Worm (Caenorhabditis elegans) whole organism, midembryonic: ENCODE data around the gene clec-28.

Experiments used
- T22C8.4 ChIP-seq: fragments of 200-800 bp; sonication (Bioruptor generic); IDR thresholded peaks from 2 replicates; pipeline ENCODE4 v1.3.6; 2022; ENCODE audit warnings: missing genetic modification characterization, missing compliant biosample characterization
- cog-1 ChIP-seq: sonication (generic microtip); optimal IDR thresholded peaks from 2 replicates; lab custom pipeline; 2016; ENCODE audit warnings: missing genetic modification characterization, missing compliant biosample characterization
- flt-1 ChIP-seq: fragments of 200-800 bp; sonication (Bioruptor generic); IDR thresholded peaks from 2 replicates; pipeline ENCODE4 v1.3.6; 2022; ENCODE audit warnings: missing genetic modification characterization, missing compliant biosample characterization
- klf-2 ChIP-seq: fragments of 200-800 bp; sonication (Bioruptor generic); conservative IDR thresholded peaks from 2 replicates; pipeline ENCODE4 v1.3.6; 2022; ENCODE audit warnings: missing genetic modification reagents, missing genetic modification characterization, missing compliant biosample characterization
- med-1 ChIP-seq: sonication (generic microtip); optimal IDR thresholded peaks from 2 replicates; lab custom pipeline; 2017; ENCODE audit warnings: missing genetic modification characterization, mild to moderate bottlenecking, missing compliant biosample characterization, antibody characterized with exemption, missing genetic modification reagents; ENCODE audit not compliant: insufficient read depth
- ref-1 ChIP-seq: fragments of 200-800 bp; sonication (Bioruptor generic); conservative IDR thresholded peaks from 2 replicates; pipeline ENCODE4 v1.3.6; 2022; ENCODE audit warnings: missing genetic modification reagents, missing genetic modification characterization, missing compliant biosample characterization
- tab-1 ChIP-seq: fragments of 200-800 bp; sonication (Bioruptor generic); IDR thresholded peaks from 2 replicates; pipeline ENCODE4 v1.3.6; 2022; ENCODE audit warnings: missing genetic modification characterization, missing compliant biosample characterization
- ztf-23 ChIP-seq: fragments of 200-800 bp; sonication (Bioruptor generic); IDR thresholded peaks from 2 replicates; pipeline ENCODE4 v1.3.6; 2022; ENCODE audit warnings: missing genetic modification reagents, missing genetic modification characterization, missing compliant biosample characterization
- ztf-29 ChIP-seq: fragments of 200-800 bp; sonication (Bioruptor generic); IDR thresholded peaks from 2 replicates; pipeline ENCODE4 v1.3.6; 2022; ENCODE audit warnings: missing genetic modification reagents, missing genetic modification characterization, missing compliant biosample characterization

The clec-28 gene

DNA sequence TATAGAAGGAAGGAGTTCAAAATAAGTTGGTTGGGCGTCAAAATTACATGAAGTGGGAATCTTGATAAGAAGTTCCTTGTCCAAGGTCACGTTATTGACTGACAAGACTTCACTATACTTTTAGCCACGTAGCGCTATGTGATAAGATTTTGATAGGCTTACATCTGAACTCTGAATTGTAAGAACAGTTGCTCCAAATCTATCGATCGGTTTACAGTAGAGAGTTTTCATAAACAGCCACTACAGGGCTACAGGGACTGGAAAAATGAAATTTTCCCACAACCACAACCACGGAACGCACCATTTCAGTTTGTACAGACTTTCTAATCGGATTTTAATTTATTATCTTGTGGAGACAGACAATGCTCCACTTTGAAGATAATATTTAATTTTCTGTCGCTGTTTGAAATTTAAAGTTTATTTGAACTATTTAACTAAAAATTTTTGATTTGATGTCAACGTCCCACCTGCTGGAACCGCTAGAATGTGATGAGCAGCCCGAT is 7.5 kb upstream of the clec-28 start, which contains the start of the genes clec-31 and clec-22:
Gene clec-31, minus strand, starts transcription at position 101 of the 503 bp plus-strand sequence.
Gene clec-22, plus strand, starts transcription at position 453 of the 503 bp plus-strand sequence.
- TF ChIP-seq flt-1, result no peak
- TF ChIP-seq ztf-23 (GFP tag; lab: Robert Waterston, UW), result no peak
- no peak for TF ChIP-seq med-1
- no peak for TF ChIP-seq ztf-29
- TF ChIP-seq T22C8.4 (GFP tag; lab: Robert Waterston, UW), result no peak
- no peak for TF ChIP-seq ref-1
- TF ChIP-seq klf-2 (GFP tag; lab: Robert Waterston, UW), result no peak
- no peak for TF ChIP-seq cog-1
- TF ChIP-seq tab-1, result no peak

DNA sequence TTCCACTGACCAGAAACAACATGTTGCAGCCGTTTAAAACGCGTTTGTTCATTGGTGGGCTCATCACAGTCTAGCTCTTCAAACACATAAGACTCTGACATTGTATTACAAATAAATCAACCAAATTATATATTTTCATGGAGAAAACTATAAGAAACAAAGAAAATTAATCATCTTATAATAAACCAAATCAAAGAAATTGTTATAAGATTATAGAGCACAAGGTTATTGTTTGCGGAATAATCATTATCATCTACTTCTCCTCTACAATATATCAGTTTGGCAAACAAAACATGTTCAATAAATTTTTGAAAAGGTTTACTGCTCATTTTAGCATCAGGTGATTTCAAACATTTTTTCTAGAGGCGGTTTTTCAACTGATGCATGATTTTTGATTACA is 3.8 kb upstream of the clec-28 start, which contains the start of the genes clec-32 and clec-24:
Gene clec-32, minus strand, starts transcription at position 101 of the 400 bp plus-strand sequence.
Gene clec-24, plus strand, starts transcription at position 294 of the 400 bp plus-strand sequence.
- TF ChIP-seq ztf-29, result no peak
- no peak for TF ChIP-seq ztf-23 (GFP tag; lab: Robert Waterston, UW)
- no peak for TF ChIP-seq med-1
- no peak for TF ChIP-seq tab-1
- TF ChIP-seq ref-1, result no peak
- TF ChIP-seq flt-1, result no peak
- no peak for TF ChIP-seq cog-1
- no peak for TF ChIP-seq T22C8.4 (GFP tag; lab: Robert Waterston, UW)
- TF ChIP-seq klf-2 (GFP tag; lab: Robert Waterston, UW), result no peak

DNA sequence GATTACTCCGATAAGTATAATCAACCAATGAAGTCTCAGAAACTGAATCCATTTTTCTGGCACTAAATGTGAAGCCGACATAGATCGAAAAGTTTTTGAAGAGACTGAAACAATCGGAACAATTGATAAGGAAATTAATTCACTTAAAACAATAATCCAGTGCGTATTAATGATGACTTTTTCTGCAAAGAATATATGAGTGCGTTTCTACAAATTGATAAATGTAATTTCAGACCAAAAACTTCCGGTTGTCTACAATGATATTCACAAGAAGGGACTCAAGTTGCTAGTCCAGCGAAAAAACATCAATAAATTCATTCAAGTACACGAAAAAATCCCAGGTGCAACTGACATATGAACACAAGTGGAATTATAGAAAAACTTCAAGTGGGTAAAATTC is 4.2 kb downstream of the clec-28 start, which contains the start of gene clec-33:
Gene clec-33, minus strand, starts transcription at position 101 of the 400 bp plus-strand sequence.
- no peak for TF ChIP-seq cog-1
- no peak for TF ChIP-seq flt-1
- TF ChIP-seq ztf-29, result no peak
- no peak for TF ChIP-seq klf-2 (GFP tag; lab: Robert Waterston, UW)
- TF ChIP-seq ref-1, result no peak
- TF ChIP-seq tab-1, result no peak
- TF ChIP-seq T22C8.4 (GFP tag; lab: Robert Waterston, UW), result no peak
- TF ChIP-seq med-1, result no peak
- no peak for TF ChIP-seq ztf-23 (GFP tag; lab: Robert Waterston, UW)

DNA sequence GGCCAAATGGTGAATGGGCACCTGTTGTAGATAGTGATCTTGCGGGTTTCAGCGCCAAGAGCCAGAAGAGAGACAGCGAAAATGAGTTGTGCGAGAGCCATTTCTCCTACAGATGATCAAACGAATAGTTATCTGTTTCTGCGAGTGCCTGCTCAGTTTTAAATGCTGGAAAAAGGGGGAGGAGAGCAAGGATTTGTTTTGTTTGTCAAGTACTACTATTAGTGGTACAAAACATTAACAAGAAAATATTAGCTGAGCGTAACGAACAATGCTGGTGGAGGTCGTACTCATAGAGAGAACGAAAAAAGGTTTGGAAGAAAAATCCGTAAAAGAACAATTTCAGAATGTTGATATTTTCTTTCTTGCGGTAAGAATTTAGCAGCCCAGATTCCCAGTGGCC is 5.9 kb downstream of the clec-28 start, which contains the start of gene thn-4:
Gene thn-4, minus strand, starts transcription at position 101 of the 400 bp plus-strand sequence.
- TF ChIP-seq T22C8.4 (GFP tag; lab: Robert Waterston, UW) (no peak), klf-2 (GFP tag; lab: Robert Waterston, UW) (no peak), cog-1 (no peak), ztf-23 (GFP tag; lab: Robert Waterston, UW) (no peak), ztf-29 (no peak), flt-1 (no peak), med-1 (no peak), ref-1 (no peak), tab-1 (no peak)

DNA sequence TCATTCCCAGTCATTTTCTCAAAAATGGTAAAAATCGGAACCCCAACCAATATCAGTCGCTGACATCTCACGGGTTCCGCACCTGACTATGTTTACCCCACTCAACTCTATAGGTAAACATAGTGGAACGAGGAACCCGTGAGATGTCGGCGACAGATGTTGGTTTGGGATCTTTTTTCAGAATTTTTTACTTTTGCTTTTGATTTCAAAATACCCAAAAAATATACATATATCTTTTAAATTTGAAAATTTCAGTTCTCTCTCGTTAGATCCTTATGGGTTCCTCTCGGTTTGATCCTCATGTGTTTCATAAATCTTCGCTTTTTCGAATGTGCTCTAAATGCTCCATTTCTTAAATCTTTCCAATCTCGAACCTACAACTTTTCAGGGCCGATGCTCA is 8.1 kb downstream of the clec-28 start, which contains the start of gene srw-23:
Gene srw-23, plus strand, starts transcription at position 301 of the 400 bp plus-strand sequence.
- no peak for TF ChIP-seq cog-1
- no peak for TF ChIP-seq ref-1
- TF ChIP-seq ztf-23 (GFP tag; lab: Robert Waterston, UW), result no peak
- TF ChIP-seq T22C8.4 (GFP tag; lab: Robert Waterston, UW), result no peak

DNA sequence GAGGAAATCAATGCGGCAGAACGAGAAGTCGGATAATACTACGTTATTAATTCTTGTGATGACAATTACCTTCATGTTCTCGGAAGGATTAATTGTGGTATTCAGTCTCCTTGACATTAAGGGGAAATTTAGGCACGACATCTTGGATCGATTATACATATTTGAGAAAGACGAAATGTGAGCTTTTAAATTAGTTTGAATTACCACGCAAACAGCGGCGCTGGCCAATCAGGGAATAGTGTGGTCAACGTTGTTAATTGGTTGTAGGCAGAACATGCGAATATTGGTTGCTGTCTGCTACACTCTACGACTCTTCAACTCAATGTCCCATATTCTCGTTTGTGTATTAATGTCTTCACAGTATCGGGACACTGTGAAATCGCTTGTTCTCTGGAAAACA is 9.5 kb downstream of the clec-28 start, which contains the start of gene F49A5.10:
Gene F49A5.10, plus strand, starts transcription at position 301 of the 400 bp plus-strand sequence.
- TF ChIP-seq ref-1 (no peak), med-1 (no peak), ztf-23 (GFP tag; lab: Robert Waterston, UW) (no peak), klf-2 (GFP tag; lab: Robert Waterston, UW) (no peak), cog-1 (no peak), tab-1 (no peak), flt-1 (no peak), T22C8.4 (GFP tag; lab: Robert Waterston, UW) (no peak), ztf-29 (no peak)

DNA sequence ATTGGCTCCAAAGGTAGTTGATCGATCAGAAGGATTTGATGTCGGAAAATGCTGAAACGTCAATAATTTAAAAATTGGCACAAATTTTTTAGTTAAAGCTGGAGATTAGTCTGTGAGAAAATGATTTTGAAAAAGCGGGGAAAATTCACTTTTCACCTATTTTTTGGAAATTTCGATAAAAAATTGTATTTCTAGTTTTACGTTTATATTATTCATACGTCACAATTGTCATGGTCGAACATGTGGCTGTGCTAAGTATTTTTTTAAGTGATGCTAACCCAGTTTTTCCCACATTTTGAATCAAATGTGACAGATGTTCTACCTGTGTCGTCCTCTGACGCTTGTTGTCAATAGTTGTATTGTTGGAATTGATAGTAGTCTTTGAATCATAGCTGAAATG is 14.0 kb downstream of the clec-28 start:
- TF ChIP-seq flt-1 (no peak), ref-1 (no peak), klf-2 (GFP tag; lab: Robert Waterston, UW) (no peak), med-1 (no peak), T22C8.4 (GFP tag; lab: Robert Waterston, UW) (no peak), ztf-29 (no peak), tab-1 (no peak), ztf-23 (GFP tag; lab: Robert Waterston, UW) (no peak), cog-1 (no peak)

DNA sequence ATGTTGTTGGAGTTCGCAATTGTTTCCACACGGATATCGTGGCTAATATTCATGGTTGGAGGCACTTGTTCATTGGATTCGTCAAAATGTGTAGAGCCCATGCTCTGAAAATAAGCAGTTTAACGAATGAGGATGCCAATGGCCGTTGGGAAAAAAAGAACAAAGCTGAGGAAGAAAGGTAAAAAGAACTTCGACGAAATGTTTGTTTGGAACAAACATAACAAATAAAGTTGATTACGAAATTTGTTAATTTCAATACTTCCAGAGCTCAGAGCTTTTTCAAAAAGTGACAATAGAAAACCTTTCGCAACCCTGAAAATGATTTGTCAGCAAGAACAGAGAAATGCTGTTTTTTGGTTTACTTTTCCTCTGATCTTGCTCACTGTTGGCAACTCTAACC is 14.6 kb downstream of the clec-28 start, which contains the start of gene F09C6.3:
Gene F09C6.3, minus strand, starts transcription at position 101 of the 400 bp plus-strand sequence.
- TF ChIP-seq flt-1, result no peak

DNA sequence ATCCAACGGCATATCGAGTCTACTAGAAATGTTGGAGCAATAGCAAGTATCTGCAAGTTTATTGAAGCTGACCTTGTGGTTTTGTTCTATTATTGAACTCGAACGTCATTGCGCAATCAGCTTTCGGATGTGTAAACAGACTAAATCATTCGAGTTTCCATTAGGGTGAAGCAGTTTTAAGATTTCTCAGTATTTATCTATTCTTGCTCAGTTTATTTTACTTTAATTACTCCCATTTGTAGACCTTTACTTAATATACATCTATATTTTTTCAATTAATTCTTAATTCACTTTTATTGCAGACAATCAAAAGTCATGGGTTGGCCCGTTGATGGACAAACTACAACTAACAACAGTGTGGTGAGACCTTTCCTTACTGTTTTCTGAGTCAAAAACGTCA is 15.2 kb downstream of the clec-28 start, which contains the start of gene F09C6.14:
Gene F09C6.14, plus strand, starts transcription at position 301 of the 400 bp plus-strand sequence.
- TF ChIP-seq cog-1, result no peak
- TF ChIP-seq T22C8.4 (GFP tag; lab: Robert Waterston, UW), result no peak
- no peak for TF ChIP-seq ztf-23 (GFP tag; lab: Robert Waterston, UW)
- no peak for TF ChIP-seq klf-2 (GFP tag; lab: Robert Waterston, UW)
- TF ChIP-seq ref-1, result no peak
- TF ChIP-seq ztf-29, result no peak
- TF ChIP-seq tab-1, result no peak
- TF ChIP-seq med-1, result no peak
- TF ChIP-seq flt-1, result no peak

DNA sequence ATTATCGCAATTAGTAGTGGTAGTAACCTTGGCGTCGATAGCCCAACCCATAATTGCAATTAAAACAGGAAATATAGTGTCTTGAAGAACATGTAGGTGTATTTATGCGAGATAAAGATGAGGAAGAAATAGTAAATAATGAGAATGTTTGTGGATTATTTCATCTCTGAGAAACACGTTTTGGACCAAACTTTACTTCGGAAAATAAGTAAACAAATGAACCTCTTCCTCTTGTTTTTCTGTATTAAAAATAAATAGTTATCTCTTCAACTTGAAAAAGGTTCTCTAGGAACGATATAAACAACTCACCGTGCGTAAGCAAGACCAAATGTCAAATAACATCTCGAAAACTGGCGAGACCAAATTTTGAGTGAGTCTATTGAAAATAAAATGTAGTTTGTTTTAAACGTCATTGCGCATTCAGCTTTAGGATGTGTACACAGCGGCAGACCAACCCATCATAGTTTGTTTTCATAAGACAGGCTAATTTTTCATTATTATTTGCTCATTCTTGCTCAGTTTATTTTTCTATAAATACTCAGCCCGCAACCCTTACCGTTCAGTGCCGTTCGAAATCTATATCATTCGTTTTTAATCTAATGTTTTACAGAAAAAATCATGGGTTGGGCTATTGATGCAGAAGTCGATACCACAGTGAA is 16.9 kb downstream of the clec-28 start, which contains the start of the genes F09C6.11 and F09C6.12:
Gene F09C6.11, minus strand, starts transcription at position 51 of the 659 bp plus-strand sequence.
Gene F09C6.12, plus strand, starts transcription at position 609 of the 659 bp plus-strand sequence.
- TF ChIP-seq T22C8.4 (GFP tag; lab: Robert Waterston, UW) (no peak), ztf-29 (no peak), ztf-23 (GFP tag; lab: Robert Waterston, UW) (no peak), flt-1 (no peak), cog-1 (no peak), tab-1 (no peak), ref-1 (no peak), med-1 (no peak), klf-2 (GFP tag; lab: Robert Waterston, UW) (no peak)
